Fruit fly (Drosophila melanogaster) whole organism, pupa: Measurements from ENCODE around the gene BBS1.

Experiments used
- CG10348 ChIP-seq: fragments of 200-800 bp; sonication (Bioruptor generic); IDR thresholded peaks from 2 replicates; pipeline ENCODE4 v1.3.6; 2022; ENCODE audit warnings: missing biosample characterization, missing genetic modification characterization
- CG12605 ChIP-seq: fragments of 200-800 bp; sonication (Bioruptor generic); IDR thresholded peaks from 2 replicates; pipeline ENCODE4 v1.3.6; 2022; ENCODE audit warnings: missing biosample characterization, missing genetic modification characterization
- CG13204 ChIP-seq: fragments of 200-800 bp; sonication (Bioruptor generic); optimal IDR thresholded peaks from 2 replicates; lab custom pipeline; 2018; ENCODE audit warnings: missing biosample characterization, mild to moderate bottlenecking, missing genetic modification characterization, moderate library complexity
- CG14655 ChIP-seq: fragments of 200-800 bp; sonication (Bioruptor generic); optimal IDR thresholded peaks from 3 replicates; lab custom pipeline; 2017; ENCODE audit warnings: mild to moderate bottlenecking, missing biosample characterization, missing genetic modification reagents, missing genetic modification characterization
- CG15710 ChIP-seq: fragments of 200-800 bp; sonication (Bioruptor generic); optimal IDR thresholded peaks from 2 replicates; lab custom pipeline; 2018; ENCODE audit warnings: missing biosample characterization, mild to moderate bottlenecking, missing genetic modification characterization, moderate library complexity
- CG17806 ChIP-seq: fragments of 200-800 bp; sonication (Bioruptor generic); optimal IDR thresholded peaks from 2 replicates; lab custom pipeline; 2018; ENCODE audit warnings: missing biosample characterization, mild to moderate bottlenecking, missing genetic modification characterization, moderate library complexity
- CG32121 ChIP-seq: fragments of 200-800 bp; sonication (Bioruptor generic); IDR thresholded peaks from 2 replicates; pipeline ENCODE4 v1.3.6; 2022; ENCODE audit warnings: missing biosample characterization, missing genetic modification characterization
- CG34367 ChIP-seq: fragments of 200-800 bp; sonication (Bioruptor generic); optimal IDR thresholded peaks from 2 replicates; lab custom pipeline; 2018; ENCODE audit warnings: missing biosample characterization, mild to moderate bottlenecking, missing genetic modification characterization
- CG4496 ChIP-seq: fragments of 200-800 bp; sonication (Bioruptor generic); IDR thresholded peaks from 3 replicates; pipeline ENCODE4 v1.3.6; 2022; ENCODE audit warnings: missing biosample characterization, missing genetic modification characterization
- CG8159 ChIP-seq: fragments of 200-800 bp; sonication (Bioruptor generic); optimal IDR thresholded peaks from 3 replicates; lab custom pipeline; 2018; ENCODE audit warnings: missing biosample characterization, mild to moderate bottlenecking, missing genetic modification characterization, moderate library complexity
- CG8301 ChIP-seq: fragments of 200-800 bp; sonication (Bioruptor generic); optimal IDR thresholded peaks from 2 replicates; lab custom pipeline; 2018; ENCODE audit warnings: missing biosample characterization, mild to moderate bottlenecking, missing genetic modification characterization
- CG9948 ChIP-seq: fragments of 200-800 bp; sonication (Bioruptor generic); optimal IDR thresholded peaks from 2 replicates; lab custom pipeline; 2018; ENCODE audit warnings: missing biosample characterization, mild to moderate bottlenecking, missing genetic modification characterization, moderate library complexity
- D1 ChIP-seq: fragments of 200-800 bp; sonication (Bioruptor generic); optimal IDR thresholded peaks from 2 replicates; lab custom pipeline; 2018; ENCODE audit warnings: missing biosample characterization, mild to moderate bottlenecking, missing genetic modification characterization, moderate library complexity
- EcR ChIP-seq: fragments of 200-800 bp; sonication (Bioruptor generic); optimal IDR thresholded peaks from 3 replicates; lab custom pipeline; 2019; ENCODE audit warnings: missing biosample characterization, missing genetic modification characterization, mild to moderate bottlenecking, moderate library complexity, missing genetic modification reagents
- Ets98B ChIP-seq: fragments of 200-800 bp; sonication (Bioruptor generic); IDR thresholded peaks from 2 replicates; pipeline ENCODE4 v1.3.6; 2022; ENCODE audit warnings: missing biosample characterization, missing genetic modification characterization
- Pif1A ChIP-seq: fragments of 200-800 bp; sonication (Bioruptor generic); optimal IDR thresholded peaks from 3 replicates; lab custom pipeline; 2016; ENCODE audit warnings: missing biosample characterization, missing genetic modification characterization
- Pif1B ChIP-seq: fragments of 200-800 bp; sonication (Bioruptor generic); optimal IDR thresholded peaks from 3 replicates; lab custom pipeline; 2016; ENCODE audit warnings: missing biosample characterization, missing genetic modification characterization
- Snoo ChIP-seq: fragments of 200-800 bp; sonication (Bioruptor generic); optimal IDR thresholded peaks from 3 replicates; lab custom pipeline; 2017; ENCODE audit warnings: missing biosample characterization, mild to moderate bottlenecking, missing genetic modification characterization, inconsistent platforms
- fd96Ca ChIP-seq: fragments of 200-800 bp; sonication (Bioruptor generic); IDR thresholded peaks from 3 replicates; pipeline ENCODE4 v1.3.6; 2022; ENCODE audit warnings: missing biosample characterization, missing genetic modification characterization
- gl ChIP-seq: fragments of 200-800 bp; sonication (Bioruptor generic); optimal IDR thresholded peaks from 2 replicates; lab custom pipeline; 2018; ENCODE audit warnings: missing biosample characterization, mild to moderate bottlenecking, missing genetic modification characterization
- rn ChIP-seq: fragments of 200-800 bp; sonication (Bioruptor generic); IDR thresholded peaks from 2 replicates; pipeline ENCODE4 v1.3.6; 2022; ENCODE audit warnings: missing biosample characterization, missing genetic modification characterization

The BBS1 gene

dm6 chr3L:7090764-7091163 lies 34.9 kb upstream of the BBS1 start:
- TF ChIP-seq CG12605 (GFP tag; lab: Robert Waterston, UW): no peak
- no peak for TF ChIP-seq EcR (GFP tag; lab: Kevin White, UChicago)
- no peak for TF ChIP-seq CG10348 (GFP tag; lab: Robert Waterston, UW)
- TF ChIP-seq Ets98B (GFP tag; lab: Robert Waterston, UW): no peak
- peak; percentile 7 for TF ChIP-seq CG15710 (tag; lab: Kevin White, UChicago)
- TF ChIP-seq CG8301 (tag; lab: Kevin White, UChicago): peak; percentile 11
- no peak for TF ChIP-seq CG32121
- TF ChIP-seq rn: no peak
- TF ChIP-seq CG34367 (tag; lab: Kevin White, UChicago): peak; percentile 1
- TF ChIP-seq Pif1B (GFP tag; lab: Kevin White, UChicago): no peak
- TF ChIP-seq CG14655 (GFP tag; lab: Kevin White, UChicago): peak; percentile 10
- TF ChIP-seq gl (tag; lab: Kevin White, UChicago): no peak
- TF ChIP-seq CG17806: peak; percentile 47
- no peak for TF ChIP-seq CG13204
- peak; percentile 26; the same call in 1 of the 3 replicates for TF ChIP-seq CG4496
- peak; percentile 45 for TF ChIP-seq Pif1A (GFP tag; lab: Kevin White, UChicago)
- TF ChIP-seq CG8159 (tag; lab: Kevin White, UChicago): peak; percentile 55
- peak; percentile 44 for TF ChIP-seq CG9948 (tag; lab: Kevin White, UChicago)
- TF ChIP-seq Snoo (tag; lab: Kevin White, UChicago): peak; percentile 5
- no peak for TF ChIP-seq fd96Ca (GFP tag; lab: Robert Waterston, UW)
- peak; percentile 28 for TF ChIP-seq D1 (tag; lab: Kevin White, UChicago)

- TF ChIP-seq CG4496: no peak
- no peak for TF ChIP-seq Ets98B (GFP tag; lab: Robert Waterston, UW)
- TF ChIP-seq gl (tag; lab: Kevin White, UChicago): no peak
- TF ChIP-seq Pif1A (GFP tag; lab: Kevin White, UChicago): no peak
- no peak for TF ChIP-seq CG8159 (tag; lab: Kevin White, UChicago)
- TF ChIP-seq D1 (tag; lab: Kevin White, UChicago): no peak
- no peak for TF ChIP-seq CG9948 (tag; lab: Kevin White, UChicago)
- TF ChIP-seq CG32121: no peak
- no peak for TF ChIP-seq rn
- TF ChIP-seq fd96Ca (GFP tag; lab: Robert Waterston, UW): no peak
- no peak for TF ChIP-seq CG12605 (GFP tag; lab: Robert Waterston, UW)
- TF ChIP-seq Snoo (tag; lab: Kevin White, UChicago): no peak
- no peak for TF ChIP-seq CG15710 (tag; lab: Kevin White, UChicago)
- TF ChIP-seq Pif1B (GFP tag; lab: Kevin White, UChicago): no peak
- TF ChIP-seq CG17806: no peak
These were observed 34.3 kb upstream of the BBS1 start for dm6 chr3L:7091331-7091904.

- TF ChIP-seq CG14655 (GFP tag; lab: Kevin White, UChicago): no peak
- no peak for TF ChIP-seq CG8159 (tag; lab: Kevin White, UChicago)
- no peak for TF ChIP-seq CG34367 (tag; lab: Kevin White, UChicago)
- TF ChIP-seq Pif1A (GFP tag; lab: Kevin White, UChicago): no peak
- no peak for TF ChIP-seq CG4496
- TF ChIP-seq CG9948 (tag; lab: Kevin White, UChicago): no peak
- TF ChIP-seq rn: no peak
- TF ChIP-seq EcR (GFP tag; lab: Kevin White, UChicago): no peak
- TF ChIP-seq D1 (tag; lab: Kevin White, UChicago): no peak
- no peak for TF ChIP-seq Ets98B (GFP tag; lab: Robert Waterston, UW)
- TF ChIP-seq CG13204: no peak
- TF ChIP-seq Snoo (tag; lab: Kevin White, UChicago): no peak
- TF ChIP-seq CG8301 (tag; lab: Kevin White, UChicago): no peak
- no peak for TF ChIP-seq CG32121
These were observed 32.8 kb upstream of the BBS1 start, which contains the start of gene Cpr65Ec for dm6 chr3L:7092904-7093303. Gene Cpr65Ec, plus strand, starts transcription at chr3L:7093204.

dm6 chr3L:7094020-7094419 lies 31.7 kb upstream of the BBS1 start:
- TF ChIP-seq CG32121 (no peak), Pif1B (GFP tag; lab: Kevin White, UChicago) (no peak), Ets98B (GFP tag; lab: Robert Waterston, UW) (no peak), D1 (tag; lab: Kevin White, UChicago) (no peak), gl (tag; lab: Kevin White, UChicago) (no peak)

dm6 chr3L:7094548-7095072 lies 31.1 kb upstream of the BBS1 start, which contains the start of gene form3:
Gene form3, plus strand, starts transcription at chr3L:7094818.
- TF ChIP-seq fd96Ca (GFP tag; lab: Robert Waterston, UW): 0 out of 3 replicates have a peak, but pooled peaks have one; percentile 9
- TF ChIP-seq D1 (tag; lab: Kevin White, UChicago): no peak
- peak; percentile 37; the same call in 1 of the 2 replicates for TF ChIP-seq Ets98B (GFP tag; lab: Robert Waterston, UW)
- TF ChIP-seq CG15710 (tag; lab: Kevin White, UChicago): no peak
- no peak for TF ChIP-seq CG8301 (tag; lab: Kevin White, UChicago)
- no peak for TF ChIP-seq Snoo (tag; lab: Kevin White, UChicago)
- TF ChIP-seq CG13204: peak; percentile 9

dm6 chr3L:7096530-7096929 lies 29.2 kb upstream of the BBS1 start:
- TF ChIP-seq Pif1B (GFP tag; lab: Kevin White, UChicago) (peak; percentile 7), CG32121 (peak; percentile 59; the same call in 1 of the 2 replicates), CG12605 (GFP tag; lab: Robert Waterston, UW) (no peak), CG8301 (tag; lab: Kevin White, UChicago) (peak; percentile 35), CG10348 (GFP tag; lab: Robert Waterston, UW) (no peak), CG34367 (tag; lab: Kevin White, UChicago) (no peak), gl (tag; lab: Kevin White, UChicago) (no peak), CG13204 (no peak), rn (0 out of 2 replicates have a peak, but pooled peaks have one; percentile 15), CG14655 (GFP tag; lab: Kevin White, UChicago) (peak; percentile 23), Pif1A (GFP tag; lab: Kevin White, UChicago) (peak; percentile 20), Ets98B (GFP tag; lab: Robert Waterston, UW) (peak; percentile 74), CG4496 (peak; percentile 71; the same call in 2 of the 3 replicates)
